Fruit fly (Drosophila melanogaster): Measurements from ENCODE around the gene CG14011.

Gene CG14011

DNA sequence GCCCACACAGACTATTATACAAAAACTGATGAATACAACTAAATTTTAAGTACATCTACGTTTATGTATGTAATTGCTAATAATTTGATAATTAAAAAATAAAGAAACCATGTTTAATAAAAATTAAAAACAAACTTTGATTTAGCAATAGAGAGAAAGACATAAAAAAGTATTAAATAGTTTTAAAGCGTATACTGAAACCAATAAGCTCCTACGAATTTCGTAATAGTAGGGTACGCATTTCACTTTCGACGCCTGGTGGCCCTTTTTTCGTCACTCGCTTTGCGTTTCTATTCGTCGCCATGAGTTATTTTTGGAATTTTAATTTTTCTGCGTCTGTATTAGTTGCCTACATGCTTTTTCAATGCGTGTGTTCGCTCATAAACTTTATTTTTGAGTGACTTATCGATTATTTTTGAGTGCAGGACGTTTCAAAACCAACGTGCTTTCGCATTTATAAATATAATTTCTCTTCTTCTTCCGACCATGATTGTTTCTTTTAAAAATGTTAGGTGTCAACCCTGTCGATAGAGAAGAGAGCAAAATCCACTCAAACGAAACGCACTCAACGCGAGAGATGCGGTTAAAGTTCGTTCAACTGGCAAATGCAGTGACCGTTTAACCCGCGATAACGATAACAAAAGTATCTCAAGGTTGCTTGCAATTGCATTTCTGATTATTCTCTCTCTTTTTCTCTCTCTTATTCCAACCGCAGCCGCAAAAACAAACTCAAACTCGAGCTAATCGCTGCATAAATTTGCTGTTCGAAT lies 34.2 kb downstream of the CG14011 start, which contains the start of gene Oscillin (continued):
- peak; percentile 49 for TF ChIP-seq CG8281 (tag; optimal IDR thresholded peaks at IDR 0.05)
- TF ChIP-seq sens (GFP tag), result peak; percentile 87
- no peak for TF ChIP-seq CG6175 (GFP tag; IDR thresholded peaks at IDR 0.05)
- TF ChIP-seq dimm (GFP tag; IDR thresholded peaks at IDR 0.05), result no peak
- peak; percentile 54 to 55 for TF ChIP-seq Trl (optimal IDR thresholded peaks at IDR 0.05)
- peak; percentile 36 for TF ChIP-seq Trl (GFP tag; optimal IDR thresholded peaks at IDR 0.05)
- peak; percentile 71 for TF ChIP-seq sim (GFP tag; IDR thresholded peaks at IDR 0.05)
- peak; percentile 88 for TF ChIP-seq mld (GFP tag; IDR thresholded peaks at IDR 0.05; ENCODE audit: partially characterized antibody)
- no peak for TF ChIP-seq Tbp (GFP tag; optimal IDR thresholded peaks at IDR 0.05)
- no peak for TF ChIP-seq Dref (GFP tag; IDR thresholded peaks at IDR 0.05)
- peak; percentile 71 for TF ChIP-seq CG11085 (GFP tag; IDR thresholded peaks at IDR 0.05)
- TF ChIP-seq tap (tag; optimal IDR thresholded peaks at IDR 0.05), result peak; percentile 83
- peak; percentile 86 for TF ChIP-seq grau (tag; optimal IDR thresholded peaks at IDR 0.05)
- no peak for TF ChIP-seq CG10462 (GFP tag; optimal IDR thresholded peaks at IDR 0.05)
- peak; percentile 44 for TF ChIP-seq CG13624 (GFP tag; optimal IDR thresholded peaks at IDR 0.05)
- TF ChIP-seq kni (GFP tag; optimal IDR thresholded peaks at IDR 0.05), result peak; percentile 52
- TF ChIP-seq sob (GFP tag; IDR thresholded peaks at IDR 0.05), result peak; percentile 81
- peak; percentile 89 for TF ChIP-seq CG17385 (GFP tag; optimal IDR thresholded peaks at IDR 0.05)
- TF ChIP-seq sd (tag; optimal IDR thresholded peaks at IDR 0.05), result peak; percentile 91
- TF ChIP-seq twi (tag; optimal IDR thresholded peaks at IDR 0.05), result peak; percentile 56
- TF ChIP-seq CG17829 (tag; optimal IDR thresholded peaks at IDR 0.05), result peak; percentile 92
- 0 out of 2 replicates have a peak, but pooled peaks have one; percentile 4 for TF ChIP-seq CG4360 (GFP tag; IDR thresholded peaks at IDR 0.05)
- TF ChIP-seq ftz-f1 (GFP tag; optimal IDR thresholded peaks at IDR 0.05), result no peak
- peak; percentile 44 for TF ChIP-seq row (GFP tag; IDR thresholded peaks at IDR 0.05)
- peak; percentile 95 for TF ChIP-seq CG2712 (tag; optimal IDR thresholded peaks at IDR 0.05)
- peak; percentile 44 for TF ChIP-seq CG7987 (GFP tag; optimal IDR thresholded peaks at IDR 0.05)
- TF ChIP-seq E2f2 (GFP tag; IDR thresholded peaks at IDR 0.05), result peak; percentile 50; the same call in 1 of the 2 replicates
- no peak for TF ChIP-seq cato (GFP tag; optimal IDR thresholded peaks at IDR 0.05; ENCODE audit: borderline replicate concordance)
- peak; percentile 40 for TF ChIP-seq corto (GFP tag; optimal IDR thresholded peaks at IDR 0.05)
- TF ChIP-seq Usf (GFP tag; optimal IDR thresholded peaks at IDR 0.05), result no peak
- peak; percentile 87 for TF ChIP-seq nerfin-2 (GFP tag; IDR thresholded peaks at IDR 0.05; ENCODE audit: partially characterized antibody)
- TF ChIP-seq Dek (tag; optimal IDR thresholded peaks at IDR 0.05), result peak; percentile 58
- TF ChIP-seq Lhr (GFP tag; optimal IDR thresholded peaks at IDR 0.05), result no peak
- no peak for TF ChIP-seq bigmax (GFP tag; optimal IDR thresholded peaks at IDR 0.05)
- TF ChIP-seq CG9932 (GFP tag; IDR thresholded peaks at IDR 0.05), result peak; percentile 72
- no peak for TF ChIP-seq CG10321 (GFP tag; IDR thresholded peaks at IDR 0.05)
- no peak for TF ChIP-seq CG8478 (optimal IDR thresholded peaks at IDR 0.05)
- peak; percentile 62 for TF ChIP-seq tin (GFP tag; optimal IDR thresholded peaks at IDR 0.05)
- TF ChIP-seq CG17802 (tag; optimal IDR thresholded peaks at IDR 0.05), result peak; percentile 31
- peak; percentile 76 for TF ChIP-seq odd (GFP tag; optimal IDR thresholded peaks at IDR 0.05)
- TF ChIP-seq Dp (GFP tag; optimal IDR thresholded peaks at IDR 0.05), result no peak
- peak; percentile 66 for TF ChIP-seq NfI (GFP tag; optimal IDR thresholded peaks at IDR 0.05)
- TF ChIP-seq Scr (GFP tag; IDR thresholded peaks at IDR 0.05; ENCODE audit: partially characterized antibody), result peak; percentile 59
- no peak for TF ChIP-seq Optix (GFP tag; IDR thresholded peaks at IDR 0.05)
- TF ChIP-seq CG11723 (GFP tag; optimal IDR thresholded peaks at IDR 0.05), result peak; percentile 61
- no peak for TF ChIP-seq CG18011 (GFP tag; optimal IDR thresholded peaks at IDR 0.05)
- TF ChIP-seq pb (GFP tag; optimal IDR thresholded peaks at IDR 0.05), result no peak
- 0 out of 2 replicates have a peak, but pooled peaks have one; percentile 43 for TF ChIP-seq unc-4 (GFP tag; IDR thresholded peaks at IDR 0.05; ENCODE audit: partially characterized antibody)
- peak; percentile 83 for TF ChIP-seq CG10267 (tag; optimal IDR thresholded peaks at IDR 0.05)
- peak; percentile 52 for TF ChIP-seq scrt (GFP tag; optimal IDR thresholded peaks at IDR 0.05)
